Worm (Caenorhabditis elegans) whole organism, L4/young adult: ENCODE measurements around the gene nra-3.

Source experiments
- W03F9.2 ChIP-seq: fragments of 150-350 bp; optimal IDR thresholded peaks from 2 replicates; lab custom pipeline; 2014; ENCODE audit warnings: missing biosample characterization, missing genetic modification characterization
- dao-5 ChIP-seq: sonication (generic microtip); optimal IDR thresholded peaks from 2 replicates; lab custom pipeline; 2016; ENCODE audit warnings: missing genotype, missing genetic modification characterization, moderate library complexity, missing compliant biosample characterization
- him-1 ChIP-seq: sonication (generic microtip); optimal IDR thresholded peaks from 2 replicates; lab custom pipeline; 2016; ENCODE audit warnings: missing genotype, missing genetic modification reagents, missing genetic modification characterization, missing compliant biosample characterization

DNA sequence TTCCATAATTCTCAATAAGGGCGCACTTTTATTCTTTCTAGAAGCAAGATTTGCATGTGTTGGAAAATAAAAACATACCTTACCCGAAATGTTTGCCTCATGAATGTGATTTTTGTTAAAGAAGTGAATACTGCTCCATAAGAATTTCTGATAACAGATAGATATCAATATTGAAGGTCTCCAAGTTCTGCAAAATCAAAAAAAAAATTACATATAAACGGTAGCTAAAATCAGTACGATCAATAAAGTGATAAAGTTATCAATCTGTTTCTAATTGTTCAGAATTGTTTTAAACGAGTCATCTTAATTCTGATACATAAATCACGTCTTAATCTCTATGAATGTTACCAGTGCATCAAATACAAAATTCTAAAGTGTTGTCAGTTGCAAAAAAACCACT, 44.9 kb upstream of the nra-3 start, which contains the start of gene mgl-1:
- TF ChIP-seq him-1 (tag; lab: Kevin White, UChicago) (no peak), W03F9.2 (no peak), dao-5 (tag; lab: Kevin White, UChicago) (no peak)
